Worm (Caenorhabditis elegans) whole organism, L4/young adult: ENCODE results near the gene btbd-10.
"Not testable (repeated sequence)": the region's sequence is repeated elsewhere in the genome, so short reads cannot be mapped to it uniquely, and the experiment has no call there.

Source experiments
- W03F9.2 ChIP-seq: fragments of 150-350 bp; optimal IDR thresholded peaks from 2 replicates; lab custom pipeline; 2014; ENCODE audit warnings: missing biosample characterization, missing genetic modification characterization
- dao-5 ChIP-seq: sonication (generic microtip); optimal IDR thresholded peaks from 2 replicates; lab custom pipeline; 2016; ENCODE audit warnings: missing genotype, missing genetic modification characterization, moderate library complexity, missing compliant biosample characterization
- him-1 ChIP-seq: sonication (generic microtip); optimal IDR thresholded peaks from 2 replicates; lab custom pipeline; 2016; ENCODE audit warnings: missing genotype, missing genetic modification reagents, missing genetic modification characterization, missing compliant biosample characterization

btbd-10 gene

ce11 chrII:4904778-4905177 is at the start of gene btbd-10:
Gene btbd-10 (plus strand): TSS chrII:4905008.
- no peak for TF ChIP-seq him-1 (tag; lab: Kevin White, UChicago)
- no peak for TF ChIP-seq W03F9.2 (tag; lab: Kevin White, UChicago)

- TF ChIP-seq him-1 (tag; lab: Kevin White, UChicago) = peak; percentile 0
- TF ChIP-seq dao-5 (tag; lab: Kevin White, UChicago) = no peak
Measured at ce11 chrII:4855489-4855888, 49.3 kb upstream of the btbd-10 start.

- TF ChIP-seq W03F9.2 (tag; lab: Kevin White, UChicago) (peak; percentile 5), him-1 (tag; lab: Kevin White, UChicago) (no peak), dao-5 (tag; lab: Kevin White, UChicago) (no peak)
Measured at ce11 chrII:4856113-4856512, 48.7 kb upstream of the btbd-10 start.

- TF ChIP-seq W03F9.2 (tag; lab: Kevin White, UChicago) = no peak
- no peak for TF ChIP-seq dao-5 (tag; lab: Kevin White, UChicago)
- TF ChIP-seq him-1 (tag; lab: Kevin White, UChicago) = no peak
Measured at ce11 chrII:4857086-4857485, 47.7 kb upstream of the btbd-10 start.

ce11 chrII:4857873-4858364 is 46.9 kb upstream of the btbd-10 start, which contains the start of gene F11G11.5:
Gene F11G11.5 (plus strand): TSS chrII:4857923.
- no peak for TF ChIP-seq W03F9.2 (tag; lab: Kevin White, UChicago)
- TF ChIP-seq dao-5 (tag; lab: Kevin White, UChicago) = no peak
- TF ChIP-seq him-1 (tag; lab: Kevin White, UChicago) = no peak

ce11 chrII:4858906-4859411 is 45.8 kb upstream of the btbd-10 start:
- TF ChIP-seq W03F9.2 (tag; lab: Kevin White, UChicago) (no peak), dao-5 (tag; lab: Kevin White, UChicago) (no peak), him-1 (tag; lab: Kevin White, UChicago) (no peak)

- TF ChIP-seq him-1, dao-5, W03F9.2 (tag; lab: Kevin White, UChicago): not testable (repeated sequence)
Measured at ce11 chrII:4860260-4860659, 44.5 kb upstream of the btbd-10 start, which contains the start of the genes nspd-5 and F11G11.4. Gene nspd-5 (minus strand): TSS chrII:4860360. Gene F11G11.4 (plus strand): TSS chrII:4860594.

- TF ChIP-seq W03F9.2 (tag; lab: Kevin White, UChicago) (no peak), dao-5 (tag; lab: Kevin White, UChicago) (no peak), him-1 (tag; lab: Kevin White, UChicago) (no peak)
Measured at ce11 chrII:4863357-4863756, 41.5 kb upstream of the btbd-10 start, which contains the start of the genes mpst-4 and F11G11.14. Gene mpst-4 (minus strand): TSS chrII:4863457. Gene F11G11.14 (plus strand): TSS chrII:4863681.

ce11 chrII:4866045-4866444 is 38.8 kb upstream of the btbd-10 start:
- no peak for TF ChIP-seq him-1 (tag; lab: Kevin White, UChicago)
- TF ChIP-seq W03F9.2 (tag; lab: Kevin White, UChicago) = no peak
- TF ChIP-seq dao-5 (tag; lab: Kevin White, UChicago) = no peak

- TF ChIP-seq dao-5 (tag; lab: Kevin White, UChicago) = no peak
- TF ChIP-seq W03F9.2 (tag; lab: Kevin White, UChicago) = no peak
- no peak for TF ChIP-seq him-1 (tag; lab: Kevin White, UChicago)
Measured at ce11 chrII:4867476-4867875, 37.3 kb upstream of the btbd-10 start, which contains the start of gene col-17. Gene col-17 (minus strand): TSS chrII:4867576.

ce11 chrII:4869793-4870343 is 34.9 kb upstream of the btbd-10 start:
- TF ChIP-seq him-1 (tag; lab: Kevin White, UChicago) (no peak), dao-5 (tag; lab: Kevin White, UChicago) (no peak), W03F9.2 (tag; lab: Kevin White, UChicago) (no peak)

- TF ChIP-seq dao-5 (tag; lab: Kevin White, UChicago) = no peak
- TF ChIP-seq W03F9.2 (tag; lab: Kevin White, UChicago) = no peak
- TF ChIP-seq him-1 (tag; lab: Kevin White, UChicago) = no peak
Measured at ce11 chrII:4870691-4871090, 34.1 kb upstream of the btbd-10 start, which contains the start of gene col-20. Gene col-20 (minus strand): TSS chrII:4870791.

ce11 chrII:4871834-4872233 is 33.0 kb upstream of the btbd-10 start:
- TF ChIP-seq dao-5 (tag; lab: Kevin White, UChicago) = no peak
- no peak for TF ChIP-seq him-1 (tag; lab: Kevin White, UChicago)
- TF ChIP-seq W03F9.2 (tag; lab: Kevin White, UChicago) = no peak
